Worm (Caenorhabditis elegans): ENCODE results near the gene ipla-7.

Gene ipla-7

ce11 chrIV:10060795-10061194, 1.9 kb downstream of the ipla-7 start:
- TF ChIP-seq fax-1 (tag; optimal IDR thresholded peaks at IDR 0.05) (no peak), zip-5 (tag; optimal IDR thresholded peaks at IDR 0.05) (no peak), ets-4 (tag; optimal IDR thresholded peaks at IDR 0.05) (no peak), pat-9 (tag; optimal IDR thresholded peaks at IDR 0.05) (no peak), tbx-7 (tag; optimal IDR thresholded peaks at IDR 0.05) (no peak), eyg-1 (tag; optimal IDR thresholded peaks at IDR 0.05) (no peak), dmd-4 (tag; optimal IDR thresholded peaks at IDR 0.05; ENCODE audit: borderline replicate concordance) (no peak), hlh-15 (tag; optimal IDR thresholded peaks at IDR 0.05) (no peak)

ce11 chrIV:10059175-10059574, 3.5 kb downstream of the ipla-7 start:
- TF ChIP-seq sox-2 (GFP tag; IDR thresholded peaks at IDR 0.05) (no peak), elt-2 (tag; optimal IDR thresholded peaks at IDR 0.05) (peak; percentile 91)

ce11 chrIV:10056138-10056537, 6.5 kb downstream of the ipla-7 start, which contains the start of gene T04B2.7:
Gene T04B2.7 (minus strand): TSS chrIV:10056238.
- TF ChIP-seq dmd-4 (tag; optimal IDR thresholded peaks at IDR 0.05; ENCODE audit: borderline replicate concordance) (no peak), gmeb-2 (tag; optimal IDR thresholded peaks at IDR 0.05) (no peak), nhr-11 (tag; optimal IDR thresholded peaks at IDR 0.05) (no peak)

DNA sequence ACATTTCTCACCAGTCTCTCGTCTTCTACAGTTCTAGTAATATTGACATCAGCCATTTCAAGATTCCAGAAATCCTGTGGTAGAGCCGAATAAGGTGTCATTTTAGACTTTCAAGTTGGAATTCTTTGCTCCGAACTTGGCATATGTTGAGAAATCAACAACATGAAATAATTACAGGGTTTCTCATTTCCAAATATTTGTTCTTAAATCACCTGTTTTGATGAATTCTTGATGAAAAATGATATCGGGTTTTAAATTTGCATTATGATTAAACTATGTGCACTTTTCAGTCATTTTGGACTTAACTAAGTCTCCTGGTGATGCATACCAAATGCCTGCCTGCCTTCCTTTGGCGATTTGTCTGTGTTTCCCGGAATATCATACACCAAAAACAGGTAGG, 9.1 kb downstream of the ipla-7 start, which contains the start of gene srv-12:
TSS of gene srv-12 (minus strand) at position 101 of the 400 bp plus-strand sequence.
- TF ChIP-seq pag-3 (tag; optimal IDR thresholded peaks at IDR 0.05; ENCODE audit: borderline replicate concordance) (no peak), ceh-22 (tag; optimal IDR thresholded peaks at IDR 0.05) (no peak), dve-1 (tag; optimal IDR thresholded peaks at IDR 0.05) (no peak), fkh-10 (GFP tag; optimal IDR thresholded peaks at IDR 0.05) (no peak), pqm-1 (tag; optimal IDR thresholded peaks at IDR 0.05) (no peak)

DNA sequence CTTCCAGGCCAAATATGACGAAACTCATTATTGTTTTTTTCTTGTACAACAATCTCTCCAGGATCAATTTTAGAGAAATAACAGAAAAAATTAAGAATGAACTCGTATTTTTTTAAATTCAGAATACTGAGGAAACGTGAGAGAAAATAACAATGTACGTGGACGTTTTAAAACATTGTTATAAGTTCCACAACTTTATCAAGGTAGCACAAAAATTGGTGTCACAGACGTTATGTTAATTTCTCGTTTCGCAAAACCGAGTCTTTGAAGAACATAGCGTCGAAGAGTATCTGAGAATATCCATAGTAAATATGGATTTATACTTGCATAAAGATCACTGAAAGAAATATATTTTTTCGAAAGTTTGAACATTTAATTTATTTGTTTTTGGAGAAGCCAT, 11.6 kb downstream of the ipla-7 start, which contains the start of gene T04B2.8:
TSS of gene T04B2.8 (minus strand) at position 101 of the 400 bp plus-strand sequence.
- no peak for TF ChIP-seq lin-11 (tag; optimal IDR thresholded peaks at IDR 0.05)
- no peak for TF ChIP-seq ceh-24 (tag; optimal IDR thresholded peaks at IDR 0.05)
- TF ChIP-seq elt-2 (tag; optimal IDR thresholded peaks at IDR 0.05) = no peak
- no peak for TF ChIP-seq ceh-9 (tag; optimal IDR thresholded peaks at IDR 0.05)
- no peak for TF ChIP-seq hlh-30 (tag; optimal IDR thresholded peaks at IDR 0.05; ENCODE audit: insufficient read depth)
- TF ChIP-seq dve-1 (tag; optimal IDR thresholded peaks at IDR 0.05) = no peak
- TF ChIP-seq odd-2 (tag; optimal IDR thresholded peaks at IDR 0.05) = no peak
- no peak for TF ChIP-seq ztf-16 (tag; optimal IDR thresholded peaks at IDR 0.05)
- no peak for TF ChIP-seq rnt-1 (tag; optimal IDR thresholded peaks at IDR 0.05)
- TF ChIP-seq nhr-232 (tag; optimal IDR thresholded peaks at IDR 0.05) = no peak
- no peak for TF ChIP-seq unc-42 (tag; optimal IDR thresholded peaks at IDR 0.05)
- TF ChIP-seq npax-4 (tag; optimal IDR thresholded peaks at IDR 0.05) = no peak
- no peak for TF ChIP-seq ceh-2 (tag; optimal IDR thresholded peaks at IDR 0.05)
- TF ChIP-seq pha-4 (tag; optimal IDR thresholded peaks at IDR 0.05) = no peak
- no peak for TF ChIP-seq unc-55 (GFP tag; optimal IDR thresholded peaks at IDR 0.05)
- TF ChIP-seq dmd-4 (tag; optimal IDR thresholded peaks at IDR 0.05; ENCODE audit: borderline replicate concordance) = no peak
- TF ChIP-seq unc-86 (tag; optimal IDR thresholded peaks at IDR 0.05) = no peak

DNA sequence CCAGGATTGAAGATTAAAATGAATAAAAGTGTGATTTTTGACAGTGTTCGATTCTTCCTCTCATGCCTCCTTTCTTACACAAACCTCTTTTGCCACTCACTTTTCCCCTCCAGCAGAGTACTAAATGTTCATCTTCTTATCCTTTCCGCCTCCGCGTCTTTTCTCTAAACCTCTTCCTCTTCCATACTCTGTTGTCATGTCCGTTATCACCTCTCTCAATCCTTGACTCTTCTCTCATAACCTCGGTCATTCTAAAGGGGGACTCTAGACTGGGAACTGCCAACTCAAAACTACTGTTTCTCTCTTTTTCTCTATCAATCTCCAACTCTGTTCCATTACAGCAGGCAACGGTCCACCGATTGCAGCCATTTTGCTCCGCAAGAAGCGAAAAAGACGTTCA, 14.4 kb downstream of the ipla-7 start:
- TF ChIP-seq unc-3 (GFP tag; conservative IDR thresholded peaks at IDR 0.05) = no peak
- TF ChIP-seq unc-3 (tag; optimal IDR thresholded peaks at IDR 0.05) = no peak
- no peak for TF ChIP-seq ceh-6 (GFP tag; optimal IDR thresholded peaks at IDR 0.05)
- TF ChIP-seq ama-1 (optimal IDR thresholded peaks at IDR 0.05) = no peak
- TF ChIP-seq C38D4.7 (GFP tag; optimal IDR thresholded peaks at IDR 0.05) = no peak
- TF ChIP-seq K02D7.2 (tag; optimal IDR thresholded peaks at IDR 0.05) = no peak
- no peak for TF ChIP-seq ceh-9 (tag; optimal IDR thresholded peaks at IDR 0.05)
- no peak for TF ChIP-seq ceh-48 (tag; optimal IDR thresholded peaks at IDR 0.05)
- no peak for TF ChIP-seq T23F11.4 (GFP tag; optimal IDR thresholded peaks at IDR 0.05)
- no peak for TF ChIP-seq dmd-4 (tag; optimal IDR thresholded peaks at IDR 0.05; ENCODE audit: borderline replicate concordance)
- TF ChIP-seq unc-55 (GFP tag; optimal IDR thresholded peaks at IDR 0.05) = no peak
- no peak for TF ChIP-seq che-1 (tag; optimal IDR thresholded peaks at IDR 0.05)
- no peak for TF ChIP-seq npax-4 (tag; optimal IDR thresholded peaks at IDR 0.05)
- TF ChIP-seq pha-4 (tag; optimal IDR thresholded peaks at IDR 0.05) = no peak
- no peak for TF ChIP-seq pag-3 (tag; optimal IDR thresholded peaks at IDR 0.05; ENCODE audit: borderline replicate concordance)
- no peak for TF ChIP-seq madf-2 (tag; optimal IDR thresholded peaks at IDR 0.05)
- no peak for TF ChIP-seq lim-6 (tag; optimal IDR thresholded peaks at IDR 0.05)
- TF ChIP-seq ceh-34 (tag; optimal IDR thresholded peaks at IDR 0.05) = no peak
- no peak for TF ChIP-seq Y22D7AL.16 (tag; optimal IDR thresholded peaks at IDR 0.05)
- no peak for TF ChIP-seq pat-9 (tag; optimal IDR thresholded peaks at IDR 0.05)

Measured in whole organism, late embryonic.